Fruit fly (Drosophila melanogaster): ENCODE measurements around the gene Sfp70A4.

DNA sequence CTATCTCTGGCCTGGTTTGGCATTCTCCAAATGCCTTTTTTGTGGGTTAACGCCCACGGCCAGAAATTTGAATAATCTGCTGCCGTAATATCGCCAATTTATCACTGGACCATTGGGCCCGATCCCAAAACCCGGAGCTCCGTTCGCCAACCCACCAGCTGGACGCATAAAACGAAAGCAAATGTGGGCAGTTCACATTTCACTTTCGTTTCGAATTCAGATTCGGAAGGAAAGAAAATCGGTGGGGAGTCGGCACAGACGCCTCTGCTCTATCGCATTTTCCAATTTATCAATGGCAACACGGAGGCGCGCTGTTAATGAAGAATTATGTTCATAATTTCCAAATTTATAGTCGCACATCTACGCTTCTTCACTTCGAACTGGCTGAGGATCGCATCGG lies 46.6 kb downstream of the Sfp70A4 start:
- TF ChIP-seq Eip75B (GFP tag; optimal IDR thresholded peaks at IDR 0.05), result no peak
- no peak for TF ChIP-seq achi (GFP tag; optimal IDR thresholded peaks at IDR 0.05)
- no peak for TF ChIP-seq Gug (GFP tag; IDR thresholded peaks at IDR 0.05)

Data from whole organism, prepupa.